Worm (Caenorhabditis elegans): ENCODE measurements around the gene sru-44.

sru-44 gene

DNA sequence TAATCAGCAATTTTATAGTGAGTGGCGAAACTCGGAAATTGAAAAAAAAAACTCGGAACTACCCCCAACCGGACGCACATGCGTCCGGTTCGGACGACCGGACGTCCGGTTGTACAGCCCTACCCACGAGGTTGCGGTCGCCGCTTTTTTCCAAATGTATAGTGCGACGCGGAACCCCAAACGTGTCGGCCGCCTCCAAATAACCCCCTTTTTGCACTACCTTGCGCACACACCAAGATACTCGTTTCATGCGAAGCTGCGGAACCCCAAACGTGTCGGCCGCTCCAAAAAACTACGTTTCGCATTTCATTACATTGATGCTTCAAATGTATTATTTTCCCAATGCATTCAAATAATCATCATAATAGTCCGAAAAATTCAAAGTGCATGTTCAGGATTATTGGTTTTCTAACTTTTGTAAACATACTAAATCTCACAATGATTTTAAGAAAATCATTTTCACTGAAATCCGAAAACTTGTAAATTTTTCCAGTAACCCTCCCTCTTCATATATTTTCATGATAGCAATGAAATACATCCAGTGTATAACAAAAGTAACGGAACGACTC lies 4.3 kb upstream of the sru-44 start, which contains the start of gene srw-35:
srw-35 (plus strand) TSS at position 519 of the 569 bp plus-strand sequence.
- TF ChIP-seq ets-5 (GFP tag; IDR thresholded peaks at IDR 0.05) (no peak), unc-98 (GFP tag; IDR thresholded peaks at IDR 0.05) (no peak), ceh-90 (tag; optimal IDR thresholded peaks at IDR 0.05) (no peak), sptf-1 (tag; optimal IDR thresholded peaks at IDR 0.05) (no peak), snpc-4 (tag; optimal IDR thresholded peaks at IDR 0.05) (no peak), nhr-47 (tag; optimal IDR thresholded peaks at IDR 0.05) (no peak), lin-15B (tag; optimal IDR thresholded peaks at IDR 0.05) (no peak), rnt-1 (tag; optimal IDR thresholded peaks at IDR 0.05) (no peak), lin-13 (GFP tag; optimal IDR thresholded peaks at IDR 0.05) (no peak), fos-1 (tag; optimal IDR thresholded peaks at IDR 0.05) (no peak), ceh-88 (GFP tag; IDR thresholded peaks at IDR 0.05) (no peak), C04F5.9 (tag; optimal IDR thresholded peaks at IDR 0.05) (no peak), pqm-1 (tag; optimal IDR thresholded peaks at IDR 0.05) (no peak), F16B12.6 (tag; optimal IDR thresholded peaks at IDR 0.05) (no peak), aha-1 (tag; optimal IDR thresholded peaks at IDR 0.05) (no peak), unc-62 (GFP tag; optimal IDR thresholded peaks at IDR 0.05) (no peak), pag-3 (tag; optimal IDR thresholded peaks at IDR 0.05; ENCODE audit: borderline replicate concordance, insufficient read depth) (no peak), mdl-1 (tag; optimal IDR thresholded peaks at IDR 0.05) (no peak), egl-27 (tag; optimal IDR thresholded peaks at IDR 0.05) (no peak), elt-3 (tag; optimal IDR thresholded peaks at IDR 0.05) (no peak)

DNA sequence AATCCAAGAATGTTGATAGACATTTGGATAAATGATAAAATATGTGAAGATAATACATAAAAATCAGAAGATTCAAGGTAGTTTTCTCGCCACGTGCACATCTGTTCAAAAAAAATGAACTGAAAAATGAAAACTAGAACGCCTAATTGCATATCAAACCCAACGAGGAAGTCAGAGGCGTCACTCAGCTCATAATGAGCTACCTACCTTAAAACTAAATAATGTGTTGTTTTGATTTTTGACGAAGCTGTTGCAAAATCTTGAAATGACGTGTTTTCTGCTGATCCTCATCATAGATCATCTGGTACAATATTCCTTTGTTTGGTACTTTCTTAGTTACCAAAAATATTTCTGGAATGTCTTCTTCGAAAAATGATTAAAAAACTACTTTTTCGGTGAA lies 3.2 kb upstream of the sru-44 start, which contains the start of gene srh-138:
srh-138 (minus strand) TSS at position 101 of the 400 bp plus-strand sequence.
- no peak for TF ChIP-seq vab-15 (tag; optimal IDR thresholded peaks at IDR 0.05)

DNA sequence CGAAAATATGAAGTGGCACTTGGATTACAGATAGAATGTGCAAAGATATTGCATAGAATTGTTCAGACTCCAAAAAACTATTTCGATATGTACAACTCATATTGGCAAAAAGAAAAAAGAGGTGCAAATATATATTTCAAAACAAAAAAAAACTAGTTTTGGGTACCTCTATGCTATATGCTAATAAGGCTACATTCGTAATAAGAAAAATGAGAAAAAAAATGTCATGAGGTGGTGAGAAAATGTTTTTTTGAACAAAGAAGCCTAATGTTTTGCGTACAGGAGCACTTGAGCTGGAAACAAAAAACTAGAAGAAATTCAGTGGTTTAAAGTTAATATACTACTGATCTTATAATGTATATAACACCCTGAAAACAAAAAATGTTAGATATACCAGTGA lies 6.9 kb downstream of the sru-44 start, which contains the start of gene srh-142:
srh-142 (minus strand) TSS at position 101 of the 400 bp plus-strand sequence.
- TF ChIP-seq ceh-82 (tag; optimal IDR thresholded peaks at IDR 0.05) (no peak), grh-1 (GFP tag; IDR thresholded peaks at IDR 0.05) (no peak), isw-1 (GFP tag; IDR thresholded peaks at IDR 0.05) (no peak), hlh-17 (GFP tag; optimal IDR thresholded peaks at IDR 0.05; ENCODE audit: borderline replicate concordance) (no peak), pqm-1 (tag; optimal IDR thresholded peaks at IDR 0.05) (no peak), unc-98 (GFP tag; IDR thresholded peaks at IDR 0.05) (no peak), elt-2 (tag; optimal IDR thresholded peaks at IDR 0.05) (no peak), snpc-4 (tag; optimal IDR thresholded peaks at IDR 0.05) (no peak), ces-1 (GFP tag; optimal IDR thresholded peaks at IDR 0.05) (no peak), unc-62 (GFP tag; optimal IDR thresholded peaks at IDR 0.05) (no peak), fos-1 (tag; optimal IDR thresholded peaks at IDR 0.05) (no peak), C04F5.9 (tag; optimal IDR thresholded peaks at IDR 0.05) (no peak), rnt-1 (tag; optimal IDR thresholded peaks at IDR 0.05) (no peak), mef-2 (tag; optimal IDR thresholded peaks at IDR 0.05) (no peak), zag-1 (tag; optimal IDR thresholded peaks at IDR 0.05) (no peak), sox-4 (tag; optimal IDR thresholded peaks at IDR 0.05) (no peak), tbx-2 (tag; optimal IDR thresholded peaks at IDR 0.05) (no peak)

ce11 chrV:16459377-16459776 lies 8.4 kb downstream of the sru-44 start:
- TF ChIP-seq Y116A8C.19 (tag; optimal IDR thresholded peaks at IDR 0.05; ENCODE audit: borderline replicate concordance): no peak
- no peak for TF ChIP-seq snu-23 (GFP tag; optimal IDR thresholded peaks at IDR 0.05)
- TF ChIP-seq pax-3 (tag; optimal IDR thresholded peaks at IDR 0.05): no peak
- no peak for TF ChIP-seq ets-5 (GFP tag; IDR thresholded peaks at IDR 0.05)
- TF ChIP-seq swsn-7 (tag; optimal IDR thresholded peaks at IDR 0.05): no peak
- no peak for TF ChIP-seq pqm-1 (tag; optimal IDR thresholded peaks at IDR 0.05)
- TF ChIP-seq xbp-1 (tag; optimal IDR thresholded peaks at IDR 0.05): no peak
- no peak for TF ChIP-seq ztf-4 (tag; optimal IDR thresholded peaks at IDR 0.05)
